Worm (Caenorhabditis elegans) whole organism, L2 larva: ENCODE results near the gene mdt-11.

Experiments used
- C34F6.9 ChIP-seq: fragments of 150-350 bp; optimal IDR thresholded peaks from 2 replicates; lab custom pipeline; 2014; ENCODE audit warnings: missing biosample characterization, missing genetic modification characterization
- F13H6.1 ChIP-seq: sonication (generic microtip); optimal IDR thresholded peaks from 2 replicates; lab custom pipeline; 2016; ENCODE audit warnings: missing genetic modification characterization, missing compliant biosample characterization
- R02D3.7 ChIP-seq: fragments of 150-350 bp; optimal IDR thresholded peaks from 2 replicates; lab custom pipeline; 2014; ENCODE audit warnings: missing biosample characterization, missing genetic modification characterization
- Y55F3AM.14 ChIP-seq: fragments of 200-800 bp; sonication (Bioruptor generic); optimal IDR thresholded peaks from 2 replicates; lab custom pipeline; 2018; ENCODE audit warnings: mild to moderate bottlenecking, missing genetic modification characterization, missing compliant biosample characterization
- ZK546.5 ChIP-seq: sonication (generic microtip); optimal IDR thresholded peaks from 2 replicates; lab custom pipeline; 2017; ENCODE audit warnings: missing biosample characterization, missing genetic modification characterization
- alr-1 ChIP-seq: fragments of 150-350 bp; optimal IDR thresholded peaks from 2 replicates; lab custom pipeline; 2014; ENCODE audit warnings: missing biosample characterization, missing genetic modification characterization
- aly-2 ChIP-seq: fragments of 150-350 bp; optimal IDR thresholded peaks from 2 replicates; lab custom pipeline; 2014; ENCODE audit warnings: missing biosample characterization, missing genetic modification characterization
- blmp-1 ChIP-seq: sonication (generic microtip); optimal IDR thresholded peaks from 2 replicates; lab custom pipeline; 2017; ENCODE audit warnings: missing genetic modification characterization, mild to moderate bottlenecking, missing compliant biosample characterization, antibody characterized with exemption, moderate library complexity; ENCODE audit not compliant: insufficient read depth
- ceh-16 ChIP-seq: fragments of 150-350 bp; optimal IDR thresholded peaks from 2 replicates; lab custom pipeline; 2014; ENCODE audit warnings: missing biosample characterization, missing genetic modification characterization
- ceh-82 ChIP-seq: fragments of 150-350 bp; optimal IDR thresholded peaks from 2 replicates; lab custom pipeline; 2014; ENCODE audit warnings: missing biosample characterization, missing genetic modification characterization
- crh-2 ChIP-seq: sonication (generic microtip); optimal IDR thresholded peaks from 2 replicates; lab custom pipeline; 2017; ENCODE audit warnings: missing biosample characterization, missing genetic modification characterization
- dmd-4 ChIP-seq: sonication (generic microtip); optimal IDR thresholded peaks from 2 replicates; lab custom pipeline; 2017; ENCODE audit warnings: missing biosample characterization, missing genetic modification characterization
- egl-27 ChIP-seq: sonication (generic microtip); optimal IDR thresholded peaks from 3 replicates; lab custom pipeline; 2017; ENCODE audit warnings: missing biosample characterization, missing genetic modification reagents, missing genetic modification characterization
- elt-1 ChIP-seq: fragments of 150-350 bp; optimal IDR thresholded peaks from 2 replicates; lab custom pipeline; 2014; ENCODE audit warnings: missing biosample characterization, missing genetic modification characterization
- elt-3 ChIP-seq: sonication (generic microtip); optimal IDR thresholded peaks from 2 replicates; lab custom pipeline; 2017; ENCODE audit warnings: missing biosample characterization, missing genetic modification characterization
- fos-1 ChIP-seq: fragments of 150-350 bp; optimal IDR thresholded peaks from 2 replicates; lab custom pipeline; 2014; ENCODE audit warnings: missing biosample characterization, missing genetic modification characterization
- gmeb-1 ChIP-seq: fragments of 150-350 bp; optimal IDR thresholded peaks from 2 replicates; lab custom pipeline; 2014; ENCODE audit warnings: missing biosample characterization, missing genetic modification characterization
- lin-11 ChIP-seq: fragments of 150-350 bp; sonication (generic microtip); optimal IDR thresholded peaks from 2 replicates; lab custom pipeline; 2014; ENCODE audit warnings: missing biosample characterization, missing genetic modification characterization, inconsistent platforms, mixed read lengths
- lin-13 ChIP-seq: fragments of 150-350 bp; optimal IDR thresholded peaks from 2 replicates; lab custom pipeline; 2014; ENCODE audit warnings: missing biosample characterization, missing genetic modification reagents, missing genetic modification characterization
- lin-39 ChIP-seq: fragments of 150-350 bp; optimal IDR thresholded peaks from 2 replicates; lab custom pipeline; 2014; ENCODE audit warnings: missing biosample characterization, missing genetic modification reagents, missing genetic modification characterization
- lsy-2 ChIP-seq, 2 experiments: fragments of 150-350 bp in 1 of 2; sonication (generic microtip) in 1 of 2; optimal IDR thresholded peaks; 2 replicates each; lab custom pipeline; 2014 to 2017; ENCODE audit warnings: missing biosample characterization in 2 of 2, missing genetic modification characterization in 2 of 2
- mab-5 ChIP-seq: fragments of 150-350 bp; optimal IDR thresholded peaks from 2 replicates; lab custom pipeline; 2014; ENCODE audit warnings: missing biosample characterization, missing genetic modification characterization
- mbf-1 ChIP-seq: sonication (generic microtip); optimal IDR thresholded peaks from 2 replicates; lab custom pipeline; 2017; ENCODE audit warnings: missing biosample characterization, missing genetic modification characterization
- mdl-1 ChIP-seq, 2 experiments: fragments of 150-350 bp in 1 of 2; sonication (generic microtip) in 1 of 2; optimal IDR thresholded peaks; 2 replicates each; lab custom pipeline; 2017; ENCODE audit warnings: missing biosample characterization in 2 of 2, missing genetic modification characterization in 2 of 2
- nhr-10 ChIP-seq: sonication (generic microtip); optimal IDR thresholded peaks from 2 replicates; lab custom pipeline; 2017; ENCODE audit warnings: missing biosample characterization, missing genetic modification characterization
- nhr-11 ChIP-seq: fragments of 150-350 bp; optimal IDR thresholded peaks from 2 replicates; lab custom pipeline; 2014; ENCODE audit warnings: missing biosample characterization, missing genetic modification characterization
- nhr-12 ChIP-seq: fragments of 150-350 bp; optimal IDR thresholded peaks from 2 replicates; lab custom pipeline; 2014; ENCODE audit warnings: missing biosample characterization, missing genetic modification characterization
- nhr-129 ChIP-seq: fragments of 150-350 bp; optimal IDR thresholded peaks from 2 replicates; lab custom pipeline; 2014; ENCODE audit warnings: missing biosample characterization, missing genetic modification characterization
- nhr-21 ChIP-seq: fragments of 150-350 bp; optimal IDR thresholded peaks from 2 replicates; lab custom pipeline; 2014; ENCODE audit warnings: missing biosample characterization, missing genetic modification characterization
- nhr-23 ChIP-seq: fragments of 150-350 bp; optimal IDR thresholded peaks from 2 replicates; lab custom pipeline; 2014; ENCODE audit warnings: missing biosample characterization, missing genetic modification reagents, missing genetic modification characterization
- nhr-237 ChIP-seq: fragments of 150-350 bp; optimal IDR thresholded peaks from 2 replicates; lab custom pipeline; 2014; ENCODE audit warnings: missing biosample characterization, missing genetic modification characterization
- nhr-6 ChIP-seq: fragments of 150-350 bp; optimal IDR thresholded peaks from 2 replicates; lab custom pipeline; 2014; ENCODE audit warnings: missing biosample characterization, missing genetic modification characterization
- nhr-77 ChIP-seq: fragments of 150-350 bp; optimal IDR thresholded peaks from 2 replicates; lab custom pipeline; 2014; ENCODE audit warnings: missing biosample characterization, missing genetic modification characterization
- peb-1 ChIP-seq: fragments of 150-350 bp; optimal IDR thresholded peaks from 2 replicates; lab custom pipeline; 2014; ENCODE audit warnings: missing biosample characterization, missing genetic modification characterization
- sem-4 ChIP-seq: fragments of 150-350 bp; optimal IDR thresholded peaks from 2 replicates; lab custom pipeline; 2014; ENCODE audit warnings: missing biosample characterization, missing genetic modification reagents, missing genetic modification characterization
- skn-1 ChIP-seq: sonication (generic microtip); optimal IDR thresholded peaks from 2 replicates; lab custom pipeline; 2017; ENCODE audit warnings: missing biosample characterization, missing genetic modification characterization
- sma-3 ChIP-seq: sonication (generic microtip); optimal IDR thresholded peaks from 2 replicates; lab custom pipeline; 2016; ENCODE audit warnings: missing genetic modification reagents, missing genetic modification characterization, missing compliant biosample characterization
- sma-9 ChIP-seq, 2 experiments: fragments of 150-350 bp in 1 of 2; sonication (generic microtip) in 1 of 2; optimal IDR thresholded peaks; 2 replicates each; lab custom pipeline; 2014 to 2016; ENCODE audit warnings: missing genetic modification characterization in 2 of 2, mild to moderate bottlenecking in 1 of 2, missing biosample characterization in 1 of 2, missing compliant biosample characterization in 1 of 2, missing genetic modification reagents in 1 of 2, moderate library complexity in 1 of 2
- unc-39 ChIP-seq: fragments of 150-350 bp; optimal IDR thresholded peaks from 2 replicates; lab custom pipeline; 2014; ENCODE audit warnings: missing biosample characterization, missing genetic modification characterization
- unc-55 ChIP-seq: fragments of 150-350 bp; sonication (generic microtip); optimal IDR thresholded peaks from 3 replicates; lab custom pipeline; 2014; ENCODE audit warnings: missing biosample characterization, missing genetic modification reagents, missing genetic modification characterization
- unc-62 ChIP-seq: fragments of 150-350 bp; optimal IDR thresholded peaks from 2 replicates; lab custom pipeline; 2014; ENCODE audit warnings: missing biosample characterization, missing genetic modification reagents, missing genetic modification characterization
- zag-1 ChIP-seq: fragments of 150-350 bp; optimal IDR thresholded peaks from 2 replicates; lab custom pipeline; 2014; ENCODE audit warnings: missing biosample characterization, missing genetic modification characterization
- ztf-1 ChIP-seq: fragments of 200-800 bp; sonication (Bioruptor generic); conservative IDR thresholded peaks from 2 replicates; pipeline ENCODE4 v1.3.6; 2022; ENCODE audit warnings: missing genetic modification characterization, missing compliant biosample characterization
- ztf-11 ChIP-seq: sonication (generic microtip); optimal IDR thresholded peaks from 2 replicates; lab custom pipeline; 2017; ENCODE audit warnings: missing biosample characterization, missing genetic modification characterization
- ztf-4 ChIP-seq: fragments of 150-350 bp; optimal IDR thresholded peaks from 2 replicates; lab custom pipeline; 2014; ENCODE audit warnings: missing biosample characterization, missing genetic modification characterization

mdt-11 gene

DNA sequence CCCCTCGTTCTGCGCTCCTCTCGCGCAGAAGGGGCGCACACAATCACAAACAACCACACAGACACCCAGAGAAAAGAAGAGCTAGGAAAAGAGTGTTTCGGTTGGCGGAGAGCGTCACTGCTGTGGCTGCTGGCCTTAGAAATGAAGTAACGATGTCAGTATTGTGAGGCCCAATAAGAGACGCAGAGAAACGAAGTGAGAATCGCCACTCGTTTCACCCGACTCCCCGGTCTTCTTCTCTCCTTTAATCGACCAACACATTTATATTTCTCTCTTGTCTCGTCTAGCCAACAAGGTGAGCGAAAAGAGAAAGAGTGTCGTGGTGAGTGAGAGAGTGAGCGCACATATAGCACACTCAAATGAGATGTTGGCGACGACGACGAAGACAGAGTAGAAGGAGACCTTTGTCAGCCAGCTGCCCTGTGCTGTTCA is 7.1 kb upstream of the mdt-11 start (continued):
- TF ChIP-seq sem-4 (tag; lab: Kevin White, UChicago) (peak; percentile 89), blmp-1 (tag; lab: Kevin White, UChicago) (peak; percentile 17), nhr-77 (tag; lab: Kevin White, UChicago) (no peak), sma-3 (GFP tag; lab: Kevin White, UChicago) (peak; percentile 71), nhr-10 (peak; percentile 65), lin-13 (GFP tag; lab: Kevin White, UChicago) (peak; percentile 86), nhr-12 (no peak), Y55F3AM.14 (GFP tag; lab: Kevin White, UChicago) (peak; percentile 74), peb-1 (no peak), nhr-6 (tag; lab: Kevin White, UChicago) (peak; percentile 77), egl-27 (tag; lab: Kevin White, UChicago) (peak; percentile 58), zag-1 (tag; lab: Kevin White, UChicago) (peak; percentile 91), F13H6.1 (tag; lab: Kevin White, UChicago) (peak; percentile 94), ztf-4 (tag; lab: Kevin White, UChicago) (peak; percentile 79), elt-3 (tag; lab: Kevin White, UChicago) (no peak), fos-1 (tag; lab: Kevin White, UChicago) (peak; percentile 91), gmeb-1 (tag; lab: Kevin White, UChicago) (peak; percentile 68), unc-62 (no peak)

DNA sequence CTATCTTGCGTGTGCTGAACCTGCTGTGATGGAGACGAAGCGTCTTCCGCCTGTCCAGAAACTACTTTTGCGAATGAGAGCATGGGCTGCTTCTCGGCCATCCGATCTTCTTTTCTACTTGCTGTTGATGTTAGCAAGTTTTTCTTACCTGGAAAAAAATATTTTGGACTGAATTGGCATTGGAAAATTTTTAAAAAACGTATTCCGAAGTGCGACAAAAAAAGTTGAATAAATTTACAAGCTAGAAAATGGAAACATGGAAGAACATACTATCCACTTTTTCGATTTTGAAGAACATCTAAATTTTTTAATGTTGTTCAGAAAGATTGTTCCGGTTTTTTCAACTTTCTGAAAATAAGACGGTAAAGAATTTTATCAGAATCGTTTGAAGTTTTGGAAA is 3.5 kb upstream of the mdt-11 start, which contains the start of gene larp-1:
Gene larp-1, minus strand, starts transcription at position 101 of the 400 bp plus-strand sequence.
- TF ChIP-seq skn-1 (tag; lab: Kevin White, UChicago) (no peak), ztf-1 (GFP tag; lab: Robert Waterston, UW) (no peak)

DNA sequence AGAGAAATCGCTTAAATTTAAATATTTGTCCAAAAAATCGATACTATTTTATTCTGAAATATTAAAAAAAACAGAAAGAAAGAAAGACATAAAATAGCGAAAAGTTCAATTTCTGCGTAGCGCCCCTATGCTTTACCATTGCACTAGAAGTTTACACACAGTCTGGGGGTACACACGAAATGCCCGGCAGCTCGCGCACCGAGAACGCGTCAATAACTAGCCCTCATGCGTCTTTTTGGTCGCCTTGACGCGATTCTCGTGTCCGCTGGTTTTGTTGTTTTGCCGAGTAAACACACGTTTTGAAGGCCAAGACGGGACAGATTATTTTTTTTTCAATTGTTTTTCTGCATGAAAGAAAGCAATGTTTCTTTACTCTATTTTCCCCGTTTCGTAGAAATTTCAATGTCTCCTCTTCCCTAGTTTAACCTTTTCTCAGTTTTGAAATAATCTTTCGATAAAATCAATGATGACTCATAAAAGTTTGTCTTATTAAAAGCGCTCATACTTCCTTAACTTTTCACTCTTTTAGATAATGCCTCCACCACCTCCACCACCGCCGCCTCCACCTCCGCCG is 2.8 kb upstream of the mdt-11 start, which contains the start of gene wip-1:
Gene wip-1, plus strand, starts transcription at position 524 of the 574 bp plus-strand sequence.
- TF ChIP-seq egl-27 (tag; lab: Kevin White, UChicago) (peak; percentile 71), nhr-129 (tag; lab: Kevin White, UChicago) (peak; percentile 98), sma-9 (GFP tag; optimal IDR thresholded peaks at IDR 0.05; lab: Kevin White, UChicago) (peak; percentile 96), sma-9 (tag; optimal IDR thresholded peaks at IDR 0.05; lab: Kevin White, UChicago) (no peak), skn-1 (tag; lab: Kevin White, UChicago) (no peak), ztf-1 (GFP tag; lab: Robert Waterston, UW) (no peak), mbf-1 (tag; lab: Kevin White, UChicago) (peak; percentile 52), nhr-10 (peak; percentile 82), fos-1 (tag; lab: Kevin White, UChicago) (peak; percentile 99), nhr-23 (no peak), lsy-2 (tag; optimal IDR thresholded peaks at IDR 0.05; lab: Kevin White, UChicago) (peak; percentile 92 to 97), Y55F3AM.14 (GFP tag; lab: Kevin White, UChicago) (peak; percentile 95), nhr-6 (tag; lab: Kevin White, UChicago) (peak; percentile 94), unc-55 (GFP tag; lab: Kevin White, UChicago) (peak; percentile 99), sma-3 (GFP tag; lab: Kevin White, UChicago) (peak; percentile 99), sem-4 (tag; lab: Kevin White, UChicago) (peak; percentile 98), aly-2 (no peak), nhr-12 (peak; percentile 73), ceh-16 (peak; percentile 63), mdl-1 (tag; optimal IDR thresholded peaks at IDR 0.05; lab: Kevin White, UChicago) (peak; percentile 14 to 81), lin-39 (peak; percentile 75), nhr-21 (peak; percentile 96), dmd-4 (peak; percentile 40), alr-1 (tag; lab: Kevin White, UChicago) (no peak), mab-5 (tag; lab: Kevin White, UChicago) (peak; percentile 96), ceh-82 (peak; percentile 75), peb-1 (no peak), lin-11 (tag; lab: Kevin White, UChicago) (peak; percentile 99), gmeb-1 (tag; lab: Kevin White, UChicago) (peak; percentile 96), blmp-1 (tag; lab: Kevin White, UChicago) (peak; percentile 84), nhr-77 (tag; lab: Kevin White, UChicago) (peak; percentile 75), lin-13 (GFP tag; lab: Kevin White, UChicago) (peak; percentile 95), ztf-4 (tag; lab: Kevin White, UChicago) (peak; percentile 96), zag-1 (tag; lab: Kevin White, UChicago) (peak; percentile 94), nhr-237 (tag; lab: Kevin White, UChicago) (peak; percentile 59), unc-39 (no peak), crh-2 (tag; lab: Kevin White, UChicago) (peak; percentile 99), elt-1 (tag; lab: Kevin White, UChicago) (no peak), R02D3.7 (tag; lab: Kevin White, UChicago) (peak; percentile 44), nhr-11 (peak; percentile 77), C34F6.9 (tag; lab: Kevin White, UChicago) (peak; percentile 99), ztf-11 (tag; lab: Kevin White, UChicago) (no peak), F13H6.1 (tag; lab: Kevin White, UChicago) (peak; percentile 99), ZK546.5 (tag; lab: Kevin White, UChicago) (peak; percentile 61), elt-3 (tag; lab: Kevin White, UChicago) (no peak), unc-62 (peak; percentile 61)
